Fruit fly (Drosophila melanogaster): Measurements from ENCODE around the gene Nrg.
A peak's percentile ranks its signal among the peaks of the same experiment; 100 is the strongest.

Gene Nrg

dm6 chrX:8561404-8562397, 44.5 kb downstream of the Nrg start (continued):
- TF ChIP-seq dan (GFP tag; IDR thresholded peaks at IDR 0.05) (no peak), eve (GFP tag; optimal IDR thresholded peaks at IDR 0.05) (no peak), Abd-B (GFP tag; optimal IDR thresholded peaks at IDR 0.05) (peak; percentile 28), CG9817 (tag; optimal IDR thresholded peaks at IDR 0.05) (no peak), CG18011 (GFP tag; optimal IDR thresholded peaks at IDR 0.05) (no peak), CG6689 (GFP tag; IDR thresholded peaks at IDR 0.05) (peak; percentile 38; the same call in 1 of the 2 replicates), sens (GFP tag) (peak; percentile 84), HHEX (GFP tag; optimal IDR thresholded peaks at IDR 0.05) (peak; percentile 25), CG18764 (GFP tag; optimal IDR thresholded peaks at IDR 0.05) (peak; percentile 11), CG7963 (GFP tag; IDR thresholded peaks at IDR 0.05; ENCODE audit: partially characterized antibody) (0 out of 3 replicates have a peak, but pooled peaks have one; percentile 21), pita (GFP tag; optimal IDR thresholded peaks at IDR 0.05) (no peak), C15 (GFP tag; IDR thresholded peaks at IDR 0.05) (no peak), CG12299 (tag; optimal IDR thresholded peaks at IDR 0.05) (no peak), Stat92E (GFP tag; optimal IDR thresholded peaks at IDR 0.05) (no peak), CG3847 (GFP tag; IDR thresholded peaks at IDR 0.05) (0 out of 2 replicates have a peak, but pooled peaks have one; percentile 16), CG17829 (tag; optimal IDR thresholded peaks at IDR 0.05) (no peak), peb (GFP tag; IDR thresholded peaks at IDR 0.05) (no peak), CG1832 (GFP tag; optimal IDR thresholded peaks at IDR 0.05) (no peak), CG2875 (GFP tag; optimal IDR thresholded peaks at IDR 0.05) (peak; percentile 5), CG4282 (GFP tag; optimal IDR thresholded peaks at IDR 0.05) (peak; percentile 11), Taf1 (GFP tag; IDR thresholded peaks at IDR 0.05) (no peak), CG10543 (GFP tag; optimal IDR thresholded peaks at IDR 0.05) (peak; percentile 62), CG17328 (GFP tag; IDR thresholded peaks at IDR 0.05) (no peak), CG1647 (GFP tag; optimal IDR thresholded peaks at IDR 0.05) (no peak), grau (tag; optimal IDR thresholded peaks at IDR 0.05) (no peak), CG11504 (tag; optimal IDR thresholded peaks at IDR 0.05) (no peak), croc (GFP tag; conservative IDR thresholded peaks at IDR 0.05) (no peak), ATbp (GFP tag; optimal IDR thresholded peaks at IDR 0.05) (peak; percentile 23), Bgb (GFP tag; IDR thresholded peaks at IDR 0.05; ENCODE audit: partially characterized antibody) (peak; percentile 41; the same call in 1 of the 2 replicates), CG10321 (GFP tag; IDR thresholded peaks at IDR 0.05) (no peak), lola (GFP tag; optimal IDR thresholded peaks at IDR 0.05) (no peak), eyg (GFP tag; optimal IDR thresholded peaks at IDR 0.05) (no peak), CG11560 (tag; IDR thresholded peaks at IDR 0.05) (no peak), CG11456 (GFP tag; IDR thresholded peaks at IDR 0.05) (no peak), so (GFP tag; IDR thresholded peaks at IDR 0.05) (no peak; the same call in 2 of the 3 replicates), pros (GFP tag; optimal IDR thresholded peaks at IDR 0.05) (peak; percentile 89), Ssrp (tag; optimal IDR thresholded peaks at IDR 0.05) (peak; percentile 7), CG9215 (GFP tag; IDR thresholded peaks at IDR 0.05) (no peak), ci (GFP tag; IDR thresholded peaks at IDR 0.05) (peak; percentile 72), CG6765 (GFP tag; optimal IDR thresholded peaks at IDR 0.05) (no peak), Usf (GFP tag; optimal IDR thresholded peaks at IDR 0.05) (no peak), Hr51 (GFP tag; optimal IDR thresholded peaks at IDR 0.05) (peak in 1 of 2 experiments; percentile 23), CG17385 (GFP tag; optimal IDR thresholded peaks at IDR 0.05) (no peak), hb (GFP tag; IDR thresholded peaks at IDR 0.05; ENCODE audit: partially characterized antibody) (no peak), CG11398 (GFP tag; optimal IDR thresholded peaks at IDR 0.05) (no peak), CG14667 (GFP tag; IDR thresholded peaks at IDR 0.05) (no peak), sug (tag; optimal IDR thresholded peaks at IDR 0.05) (peak; percentile 33)
